Fruit fly (Drosophila melanogaster): Measurements from ENCODE around the gene CG1116.
A peak's percentile ranks its signal among the peaks of the same experiment; 100 is the strongest.

The CG1116 gene

dm6 chr3R:5193271-5193670, 26.2 kb upstream of the CG1116 start (continued):
- TF ChIP-seq CG17612 (GFP tag; IDR thresholded peaks at IDR 0.05) (no peak), al (GFP tag; IDR thresholded peaks at IDR 0.05) (no peak), CG15696 (tag; optimal IDR thresholded peaks at IDR 0.05) (no peak), YL-1 (GFP tag; optimal IDR thresholded peaks at IDR 0.05) (no peak), klu (GFP tag; IDR thresholded peaks at IDR 0.05) (no peak), dpn (GFP tag; optimal IDR thresholded peaks at IDR 0.05) (no peak), z (GFP tag; IDR thresholded peaks at IDR 0.05) (no peak), CG8478 (optimal IDR thresholded peaks at IDR 0.05) (no peak), Elba2 (GFP tag; optimal IDR thresholded peaks at IDR 0.05) (no peak), GATAe (GFP tag; conservative IDR thresholded peaks at IDR 0.05) (no peak), ap (GFP tag; IDR thresholded peaks at IDR 0.05) (no peak), sc (optimal IDR thresholded peaks at IDR 0.05) (no peak), sc (GFP tag; optimal IDR thresholded peaks at IDR 0.05) (no peak), Atf6 (GFP tag; IDR thresholded peaks at IDR 0.05) (no peak)

- TF ChIP-seq fu2 (GFP tag; optimal IDR thresholded peaks at IDR 0.05) = peak; percentile 53
- TF ChIP-seq HLH3B (GFP tag; IDR thresholded peaks at IDR 0.05) = peak; percentile 51; the same call in 1 of the 2 replicates
- TF ChIP-seq CG18599 (GFP tag; optimal IDR thresholded peaks at IDR 0.05) = peak; percentile 93
- 0 out of 2 replicates have a peak, but pooled peaks have one; percentile 30 for TF ChIP-seq CG31441 (GFP tag; IDR thresholded peaks at IDR 0.05)
- TF ChIP-seq Taf1 (GFP tag; IDR thresholded peaks at IDR 0.05) = 0 out of 2 replicates have a peak, but pooled peaks have one; percentile 32
- peak; percentile 67 for TF ChIP-seq CG7839 (tag; optimal IDR thresholded peaks at IDR 0.05)
- peak; percentile 55 for TF ChIP-seq scrt (GFP tag; optimal IDR thresholded peaks at IDR 0.05)
- peak; percentile 41; the same call in 1 of the 2 replicates for TF ChIP-seq CG17328 (GFP tag; IDR thresholded peaks at IDR 0.05)
- 0 out of 3 replicates have a peak, but pooled peaks have one; percentile 32 for TF ChIP-seq CG34422 (GFP tag; IDR thresholded peaks at IDR 0.05)
- TF ChIP-seq Trl (optimal IDR thresholded peaks at IDR 0.05) = no peak
- peak; percentile 60 for TF ChIP-seq Trl (GFP tag; optimal IDR thresholded peaks at IDR 0.05)
- peak; percentile 56 for TF ChIP-seq CG30403 (GFP tag; optimal IDR thresholded peaks at IDR 0.05)
- TF ChIP-seq CG5180 (GFP tag; optimal IDR thresholded peaks at IDR 0.05) = peak; percentile 20
- TF ChIP-seq zfh2 (GFP tag; optimal IDR thresholded peaks at IDR 0.05) = peak; percentile 65
- no peak for TF ChIP-seq Nf-YB (GFP tag; optimal IDR thresholded peaks at IDR 0.05)
- TF ChIP-seq Sry-δ (GFP tag; optimal IDR thresholded peaks at IDR 0.05) = peak; percentile 12
- no peak for TF ChIP-seq CG17802 (tag; optimal IDR thresholded peaks at IDR 0.05)
- TF ChIP-seq Oaz (GFP tag; IDR thresholded peaks at IDR 0.05) = peak; percentile 59; the same call in 1 of the 2 replicates
- TF ChIP-seq pum (GFP tag; optimal IDR thresholded peaks at IDR 0.05) = peak; percentile 26
- peak; percentile 26 for TF ChIP-seq crc (GFP tag; optimal IDR thresholded peaks at IDR 0.05)
- TF ChIP-seq CG4360 (GFP tag; IDR thresholded peaks at IDR 0.05) = no peak
- 0 out of 2 replicates have a peak, but pooled peaks have one; percentile 17 for TF ChIP-seq Nf-YA (GFP tag; IDR thresholded peaks at IDR 0.05)
- peak; percentile 60 for TF ChIP-seq CG12219 (GFP tag; optimal IDR thresholded peaks at IDR 0.05)
- TF ChIP-seq CG11504 (tag; optimal IDR thresholded peaks at IDR 0.05) = peak; percentile 67
- TF ChIP-seq CG6791 (GFP tag; IDR thresholded peaks at IDR 0.05; ENCODE audit: partially characterized antibody) = 0 out of 3 replicates have a peak, but pooled peaks have one; percentile 26
- TF ChIP-seq CG11398 (GFP tag; optimal IDR thresholded peaks at IDR 0.05) = peak; percentile 21
- TF ChIP-seq dati (GFP tag; IDR thresholded peaks at IDR 0.05) = no peak
- TF ChIP-seq Oli (tag; optimal IDR thresholded peaks at IDR 0.05) = peak; percentile 36
- peak; percentile 27 for TF ChIP-seq D19B (GFP tag; optimal IDR thresholded peaks at IDR 0.05)
- 0 out of 2 replicates have a peak, but pooled peaks have one; percentile 27 for TF ChIP-seq H2.0 (GFP tag; IDR thresholded peaks at IDR 0.05)
- peak; percentile 55 for TF ChIP-seq CG9817 (tag; optimal IDR thresholded peaks at IDR 0.05)
- TF ChIP-seq NfI (GFP tag; optimal IDR thresholded peaks at IDR 0.05) = peak; percentile 43
- TF ChIP-seq caup (GFP tag; optimal IDR thresholded peaks at IDR 0.05; ENCODE audit: severe bottlenecking) = peak; percentile 68
- TF ChIP-seq CG32532 (GFP tag; IDR thresholded peaks at IDR 0.05) = peak; percentile 75; the same call in 1 of the 2 replicates
- peak; percentile 73 for TF ChIP-seq CG13296 (GFP tag; optimal IDR thresholded peaks at IDR 0.05)
- TF ChIP-seq CG9876 (GFP tag; optimal IDR thresholded peaks at IDR 0.05) = peak; percentile 40
- TF ChIP-seq CG12299 (tag; optimal IDR thresholded peaks at IDR 0.05) = peak; percentile 18
These were observed 21.2 kb upstream of the CG1116 start for dm6 chr3R:5198302-5198701.
